Fruit fly (Drosophila melanogaster) whole organism, pupa: Measurements from ENCODE around the gene CG42661.

Source experiments
- CG15710 ChIP-seq: fragments of 200-800 bp; sonication (Bioruptor generic); optimal IDR thresholded peaks from 2 replicates; lab custom pipeline; 2018; ENCODE audit warnings: missing biosample characterization, mild to moderate bottlenecking, missing genetic modification characterization, moderate library complexity
- CG17806 ChIP-seq: fragments of 200-800 bp; sonication (Bioruptor generic); optimal IDR thresholded peaks from 2 replicates; lab custom pipeline; 2018; ENCODE audit warnings: missing biosample characterization, mild to moderate bottlenecking, missing genetic modification characterization, moderate library complexity
- EcR ChIP-seq: fragments of 200-800 bp; sonication (Bioruptor generic); optimal IDR thresholded peaks from 3 replicates; lab custom pipeline; 2019; ENCODE audit warnings: missing biosample characterization, missing genetic modification characterization, mild to moderate bottlenecking, moderate library complexity, missing genetic modification reagents

DNA sequence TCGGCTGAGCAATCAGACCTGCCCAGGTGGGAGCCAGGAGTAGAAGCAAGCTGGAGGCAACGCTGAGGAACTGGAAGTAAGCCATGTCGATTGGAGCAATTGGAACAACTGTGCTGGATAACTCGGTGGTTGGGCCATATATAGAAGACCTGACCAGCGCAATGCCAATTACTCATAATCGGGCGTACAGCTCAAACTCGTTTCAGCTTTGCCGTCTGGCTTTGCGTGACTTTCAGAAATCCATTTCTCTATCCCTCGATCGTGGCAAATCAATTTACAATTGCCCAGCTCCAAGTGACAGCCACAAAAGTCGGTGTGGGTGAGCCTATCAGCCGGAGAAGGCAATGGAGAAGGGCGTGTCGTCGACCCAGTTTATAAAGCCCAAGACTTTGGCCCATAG, 40.8 kb downstream of the CG42661 start, which contains the start of gene CG7548:
- TF ChIP-seq EcR (GFP tag; lab: Kevin White, UChicago) (no peak), CG17806 (tag; lab: Kevin White, UChicago) (no peak), CG15710 (no peak)
